Fruit fly (Drosophila melanogaster): ENCODE results near the gene Ddx1.

The Ddx1 gene

DNA sequence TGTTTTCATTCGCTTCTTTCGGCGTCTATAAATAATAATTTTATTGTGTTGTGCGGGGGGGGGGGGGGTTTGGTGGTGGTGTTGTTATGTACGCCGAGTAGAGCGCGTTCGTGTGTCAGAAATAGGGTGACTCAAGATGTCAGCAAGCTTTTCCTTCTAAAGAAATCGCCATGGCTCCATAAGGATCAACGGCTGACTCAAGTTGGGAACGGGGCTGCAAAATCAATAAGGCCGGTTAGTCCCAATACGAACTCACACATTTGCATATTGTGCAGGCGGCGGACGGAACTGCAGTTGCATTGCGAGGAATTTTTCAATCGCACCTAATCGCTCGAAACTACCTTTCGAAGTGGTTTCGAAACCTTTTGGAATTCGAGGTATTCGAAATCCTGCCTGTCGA lies 13.4 kb downstream of the Ddx1 start (continued):
- TF ChIP-seq sna (GFP tag; IDR thresholded peaks at IDR 0.05; ENCODE audit: partially characterized antibody) (no peak), CG9876 (GFP tag; optimal IDR thresholded peaks at IDR 0.05) (no peak), CG8944 (GFP tag; optimal IDR thresholded peaks at IDR 0.05) (no peak), NC2α (GFP tag; optimal IDR thresholded peaks at IDR 0.05) (no peak), prd (optimal IDR thresholded peaks at IDR 0.05) (no peak), prd (GFP tag; IDR thresholded peaks at IDR 0.05) (peak; percentile 46; the same call in 2 of the 3 replicates), CG10366 (GFP tag; IDR thresholded peaks at IDR 0.05) (peak; percentile 51), Hmr (GFP tag; optimal IDR thresholded peaks at IDR 0.05) (no peak), danr (GFP tag; IDR thresholded peaks at IDR 0.05) (peak; percentile 23; the same call in 1 of the 2 replicates), CG8281 (tag; optimal IDR thresholded peaks at IDR 0.05) (no peak), CG18476 (GFP tag; optimal IDR thresholded peaks at IDR 0.05) (no peak), Atf3 (GFP tag; optimal IDR thresholded peaks at IDR 0.05) (no peak), Gug (GFP tag; IDR thresholded peaks at IDR 0.05) (peak; percentile 6; the same call in 1 of the 4 replicates), CG18262 (tag; optimal IDR thresholded peaks at IDR 0.05) (no peak), D (optimal IDR thresholded peaks at IDR 0.05) (no peak), D (GFP tag; optimal IDR thresholded peaks at IDR 0.05) (no peak), fu2 (GFP tag; optimal IDR thresholded peaks at IDR 0.05) (no peak), MBD-R2 (GFP tag; IDR thresholded peaks at IDR 0.05) (0 out of 2 replicates have a peak, but pooled peaks have one; percentile 25), wor (GFP tag; IDR thresholded peaks at IDR 0.05) (0 out of 2 replicates have a peak, but pooled peaks have one; percentile 14), tio (GFP tag; optimal IDR thresholded peaks at IDR 0.05) (no peak), jumu (GFP tag; optimal IDR thresholded peaks at IDR 0.05) (peak; percentile 11), CG4730 (GFP tag; IDR thresholded peaks at IDR 0.05) (no peak), Stat92E (GFP tag; optimal IDR thresholded peaks at IDR 0.05) (no peak), corto (GFP tag; optimal IDR thresholded peaks at IDR 0.05) (no peak), CG10462 (GFP tag; optimal IDR thresholded peaks at IDR 0.05) (no peak), Neu2 (GFP tag; optimal IDR thresholded peaks at IDR 0.05; ENCODE audit: borderline replicate concordance) (no peak), stc (GFP tag; IDR thresholded peaks at IDR 0.05) (peak; percentile 57; the same call in 1 of the 2 replicates), CG11093 (GFP tag; IDR thresholded peaks at IDR 0.05) (no peak), CG17612 (GFP tag; IDR thresholded peaks at IDR 0.05) (peak; percentile 39; the same call in 1 of the 2 replicates), CG4707 (GFP tag; optimal IDR thresholded peaks at IDR 0.05) (no peak), CG8478 (optimal IDR thresholded peaks at IDR 0.05) (no peak), ap (GFP tag; IDR thresholded peaks at IDR 0.05) (no peak), disco-r (GFP tag; optimal IDR thresholded peaks at IDR 0.05) (peak; percentile 36), org-1 (GFP tag; optimal IDR thresholded peaks at IDR 0.05) (peak; percentile 10), crol (GFP tag; IDR thresholded peaks at IDR 0.05) (no peak; the same call in none of the 2 replicates), ind (GFP tag; optimal IDR thresholded peaks at IDR 0.05) (peak; percentile 36), Sox102F (GFP tag; optimal IDR thresholded peaks at IDR 0.05) (peak; percentile 44), CG13775 (GFP tag; optimal IDR thresholded peaks at IDR 0.05) (no peak), Hsf (GFP tag; optimal IDR thresholded peaks at IDR 0.05) (no peak), CG18011 (GFP tag; optimal IDR thresholded peaks at IDR 0.05) (no peak), zen2 (GFP tag; IDR thresholded peaks at IDR 0.05; ENCODE audit: partially characterized antibody) (no peak), tap (tag; optimal IDR thresholded peaks at IDR 0.05) (no peak), CG13287 (GFP tag; IDR thresholded peaks at IDR 0.05; ENCODE audit: partially characterized antibody) (no peak), fd96Cb (tag; optimal IDR thresholded peaks at IDR 0.05) (peak; percentile 6), lilli (GFP tag; optimal IDR thresholded peaks at IDR 0.05) (no peak), CG6791 (GFP tag; IDR thresholded peaks at IDR 0.05; ENCODE audit: partially characterized antibody) (no peak), CG7987 (GFP tag; optimal IDR thresholded peaks at IDR 0.05) (no peak), Rfx (GFP tag; IDR thresholded peaks at IDR 0.05) (peak; percentile 81), CG15696 (tag; optimal IDR thresholded peaks at IDR 0.05) (no peak), Abd-B (GFP tag; optimal IDR thresholded peaks at IDR 0.05) (peak; percentile 2), mam (GFP tag; optimal IDR thresholded peaks at IDR 0.05) (peak; percentile 6), Deaf1 (tag; optimal IDR thresholded peaks at IDR 0.05) (peak; percentile 51)
